Worm (Caenorhabditis elegans): ENCODE results near the gene fbxa-141.

- no peak for TF ChIP-seq skn-1 (tag; optimal IDR thresholded peaks at IDR 0.05)
- no peak for TF ChIP-seq ztf-11 (tag; optimal IDR thresholded peaks at IDR 0.05)
- no peak for TF ChIP-seq lin-15B (tag; optimal IDR thresholded peaks at IDR 0.05)
- no peak for TF ChIP-seq nhr-11 (tag; optimal IDR thresholded peaks at IDR 0.05)
- no peak for TF ChIP-seq zag-1 (tag; optimal IDR thresholded peaks at IDR 0.05)
- no peak for TF ChIP-seq lsy-12 (tag; optimal IDR thresholded peaks at IDR 0.05)
- no peak for TF ChIP-seq mml-1 (tag; optimal IDR thresholded peaks at IDR 0.05)
Measured at ce11 chrX:14537625-14538024, 24.9 kb upstream of the fbxa-141 start.
